Worm (Caenorhabditis elegans): Measurements from ENCODE around the gene sri-7.
A peak's percentile ranks its signal among the peaks of the same experiment; 100 is the strongest.

Gene sri-7

DNA sequence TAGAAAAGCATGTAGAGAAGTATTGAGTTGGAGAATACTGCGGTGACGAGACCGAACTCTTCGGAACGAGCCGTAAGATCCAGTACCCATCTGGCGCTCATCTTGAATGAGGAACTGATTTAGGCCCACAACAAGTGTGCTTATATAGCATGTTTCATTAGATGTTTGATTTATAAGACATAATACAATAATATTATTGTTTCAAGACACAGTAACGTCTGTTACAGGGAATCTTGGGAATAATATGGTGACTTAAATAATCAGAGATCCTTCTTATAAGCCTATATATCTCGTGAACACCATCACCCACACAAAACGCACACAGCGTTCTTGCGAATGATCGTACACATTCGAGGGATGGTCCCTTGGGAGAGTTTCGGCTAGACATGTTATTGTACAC lies 16.4 kb upstream of the sri-7 start, which contains the start of gene str-88:
TSS of gene str-88 (minus strand) at position 101 of the 400 bp plus-strand sequence.
- TF ChIP-seq nhr-12 (tag; optimal IDR thresholded peaks at IDR 0.05) (no peak), mdl-1 (tag; optimal IDR thresholded peaks at IDR 0.05) (no peak), ceh-28 (tag; optimal IDR thresholded peaks at IDR 0.05) (no peak), pha-4 (tag; optimal IDR thresholded peaks at IDR 0.05) (no peak), ceh-16 (tag; optimal IDR thresholded peaks at IDR 0.05) (no peak), fkh-2 (tag; optimal IDR thresholded peaks at IDR 0.05) (no peak), lin-39 (tag; optimal IDR thresholded peaks at IDR 0.05) (no peak), nhr-76 (tag; optimal IDR thresholded peaks at IDR 0.05) (no peak), sea-2 (GFP tag; optimal IDR thresholded peaks at IDR 0.05) (no peak), unc-39 (tag; optimal IDR thresholded peaks at IDR 0.05) (no peak), elt-2 (tag; optimal IDR thresholded peaks at IDR 0.05) (no peak), tbx-2 (tag; optimal IDR thresholded peaks at IDR 0.05) (no peak), nhr-237 (tag; optimal IDR thresholded peaks at IDR 0.05) (no peak), nhr-67 (tag; optimal IDR thresholded peaks at IDR 0.05) (no peak), nhr-23 (tag; optimal IDR thresholded peaks at IDR 0.05) (no peak)

DNA sequence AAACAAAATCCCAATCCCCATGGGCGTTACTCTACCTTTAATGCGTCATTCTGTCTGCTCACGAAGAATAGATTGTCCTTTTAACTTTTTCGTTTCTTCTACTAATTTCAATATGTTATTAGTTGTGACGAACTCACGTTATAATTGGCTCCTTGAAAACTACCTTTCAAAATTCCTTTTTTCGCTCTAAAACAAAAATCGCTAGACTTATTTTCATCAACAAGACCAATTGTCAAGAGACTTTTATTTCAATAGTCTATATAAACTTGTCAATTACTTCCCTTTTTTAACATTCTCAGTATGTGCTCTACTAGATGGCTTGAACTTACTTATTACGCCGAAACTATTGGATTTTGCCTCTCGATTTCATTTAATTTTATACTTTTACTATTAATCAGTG lies 15.4 kb upstream of the sri-7 start, which contains the start of gene str-102:
TSS of gene str-102 (plus strand) at position 301 of the 400 bp plus-strand sequence.
- no peak for TF ChIP-seq nhr-28 (tag; optimal IDR thresholded peaks at IDR 0.05)
- no peak for TF ChIP-seq nhr-76 (tag; optimal IDR thresholded peaks at IDR 0.05)
- TF ChIP-seq mml-1 (tag; optimal IDR thresholded peaks at IDR 0.05) = no peak
- TF ChIP-seq sea-2 (GFP tag; optimal IDR thresholded peaks at IDR 0.05) = no peak
- no peak for TF ChIP-seq nhr-43 (tag; optimal IDR thresholded peaks at IDR 0.05; ENCODE audit: poor library complexity, severe bottlenecking)
- no peak for TF ChIP-seq daf-12 (tag; optimal IDR thresholded peaks at IDR 0.05)
- no peak for TF ChIP-seq fkh-10 (GFP tag; optimal IDR thresholded peaks at IDR 0.05)
- no peak for TF ChIP-seq tbx-2 (tag; optimal IDR thresholded peaks at IDR 0.05)

DNA sequence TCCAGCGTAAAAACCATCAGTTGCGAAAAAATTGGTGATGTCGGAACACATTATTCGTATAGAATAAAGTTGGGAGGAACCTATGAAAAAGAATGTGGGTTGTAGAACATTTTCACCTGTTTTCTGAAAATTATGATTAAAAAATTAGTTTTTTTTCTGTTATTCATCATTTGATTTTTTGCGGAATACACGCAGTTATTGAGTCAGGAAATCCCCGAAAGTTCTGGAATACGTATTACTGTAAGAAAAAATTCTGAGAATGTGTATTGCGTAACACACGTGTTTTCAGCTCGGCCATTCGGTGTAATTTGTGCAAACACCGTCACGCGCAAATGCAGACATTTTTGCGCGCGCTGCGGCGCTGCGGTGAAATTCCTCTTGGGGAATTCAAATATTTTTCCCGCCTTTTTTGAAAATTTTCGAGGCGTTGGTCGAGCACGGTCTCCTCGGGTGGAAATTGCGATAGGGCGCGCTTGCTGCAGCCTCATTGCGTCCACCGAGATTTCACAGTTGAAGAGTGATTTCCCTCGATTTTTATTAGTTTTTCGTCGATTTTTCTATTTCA lies 11.2 kb upstream of the sri-7 start, which contains the start of gene srh-170:
TSS of gene srh-170 (minus strand) at position 51 of the 565 bp plus-strand sequence.
- TF ChIP-seq egl-27 (tag; optimal IDR thresholded peaks at IDR 0.05) (no peak), skn-1 (tag; optimal IDR thresholded peaks at IDR 0.05) (no peak), eor-1 (tag; optimal IDR thresholded peaks at IDR 0.05) (no peak), lin-39 (tag; optimal IDR thresholded peaks at IDR 0.05) (no peak), elt-3 (tag; optimal IDR thresholded peaks at IDR 0.05) (no peak), elt-1 (tag; optimal IDR thresholded peaks at IDR 0.05) (no peak), ZK546.5 (tag; optimal IDR thresholded peaks at IDR 0.05) (no peak), hmg-11 (tag; optimal IDR thresholded peaks at IDR 0.05) (no peak), ceh-16 (tag; optimal IDR thresholded peaks at IDR 0.05) (no peak), ceh-82 (tag; optimal IDR thresholded peaks at IDR 0.05) (no peak), mml-1 (tag; optimal IDR thresholded peaks at IDR 0.05) (no peak), pha-4 (tag; optimal IDR thresholded peaks at IDR 0.05) (no peak), mdl-1 (tag; optimal IDR thresholded peaks at IDR 0.05) (no peak), fkh-10 (GFP tag; optimal IDR thresholded peaks at IDR 0.05) (no peak)

DNA sequence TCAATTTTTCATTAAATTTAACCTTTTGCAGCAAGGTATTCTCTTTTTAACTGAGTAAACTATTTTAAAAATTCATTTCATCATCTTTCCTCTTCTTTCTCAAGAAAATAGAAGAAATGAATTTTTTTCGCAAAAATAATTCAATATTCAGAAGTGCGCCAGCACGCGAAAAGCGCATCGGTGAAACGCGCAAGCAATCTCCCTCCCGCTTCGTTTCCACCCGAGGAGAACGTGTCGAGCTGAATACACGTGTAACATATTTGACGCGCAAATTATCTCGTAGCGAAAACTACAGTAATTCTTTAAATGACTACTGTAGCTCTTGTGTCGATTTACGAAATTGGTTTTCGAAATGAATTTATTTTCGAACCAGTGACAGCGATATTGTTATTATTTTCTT lies 8.1 kb upstream of the sri-7 start:
- no peak for TF ChIP-seq nhr-25 (tag; optimal IDR thresholded peaks at IDR 0.05)
- no peak for TF ChIP-seq ZK546.5 (tag; optimal IDR thresholded peaks at IDR 0.05)
- TF ChIP-seq lsy-12 (tag; optimal IDR thresholded peaks at IDR 0.05) = no peak

DNA sequence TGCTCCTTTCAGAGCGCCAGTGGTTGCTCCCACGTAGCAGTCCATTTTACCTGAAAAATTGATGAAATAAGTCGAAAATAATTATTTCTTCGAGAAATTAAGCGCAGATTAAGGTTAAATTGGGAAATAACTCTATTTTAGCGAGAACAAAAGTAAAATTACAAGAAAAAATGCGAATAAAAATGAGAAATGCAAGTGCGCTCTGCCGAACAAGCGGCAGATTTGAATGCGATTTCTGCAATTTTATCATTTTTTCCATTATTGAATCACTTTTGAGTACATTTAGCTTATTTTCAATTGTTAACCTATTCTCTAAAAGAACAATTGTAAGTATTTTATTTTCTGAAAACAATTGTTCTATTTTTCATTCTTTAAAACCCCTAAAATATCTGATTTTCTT lies 5.2 kb upstream of the sri-7 start, which contains the start of gene T06E6.1:
TSS of gene T06E6.1 (minus strand) at position 56 of the 400 bp plus-strand sequence.
- TF ChIP-seq lsy-12 (tag; optimal IDR thresholded peaks at IDR 0.05) (no peak), fos-1 (tag; optimal IDR thresholded peaks at IDR 0.05) (no peak), egl-27 (tag; optimal IDR thresholded peaks at IDR 0.05) (no peak), elt-2 (tag; optimal IDR thresholded peaks at IDR 0.05) (peak; percentile 4), nhr-237 (tag; optimal IDR thresholded peaks at IDR 0.05) (no peak), lin-15B (tag; optimal IDR thresholded peaks at IDR 0.05) (peak; percentile 41), pha-4 (tag; optimal IDR thresholded peaks at IDR 0.05) (peak; percentile 6)

DNA sequence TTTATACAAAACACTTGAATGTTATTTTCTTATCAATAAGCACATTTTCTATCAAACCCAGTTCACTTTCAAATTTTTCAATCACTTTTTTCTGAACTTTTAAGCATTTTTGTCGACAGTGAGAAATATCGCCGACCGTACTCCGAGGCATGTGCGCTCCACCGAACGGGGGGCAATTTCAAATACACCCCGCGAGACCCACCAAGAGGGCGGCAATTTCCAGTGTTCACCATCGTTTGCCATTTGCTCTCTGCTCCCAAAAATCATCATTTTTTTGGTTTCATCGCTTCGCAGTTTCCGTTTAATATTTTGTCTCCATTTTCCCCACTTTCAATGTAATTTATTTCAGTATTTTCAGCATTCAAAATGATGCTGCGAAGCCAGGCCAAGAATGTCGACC lies 4.8 kb upstream of the sri-7 start, which contains the start of gene cyb-3:
TSS of gene cyb-3 (plus strand) at position 350 of the 400 bp plus-strand sequence.
- TF ChIP-seq hmg-11 (tag; optimal IDR thresholded peaks at IDR 0.05) (no peak), ama-1 (optimal IDR thresholded peaks at IDR 0.05) (no peak), elt-2 (tag; optimal IDR thresholded peaks at IDR 0.05) (no peak), nhr-43 (tag; optimal IDR thresholded peaks at IDR 0.05; ENCODE audit: poor library complexity, severe bottlenecking) (no peak), lin-39 (tag; optimal IDR thresholded peaks at IDR 0.05) (no peak), eor-1 (tag; optimal IDR thresholded peaks at IDR 0.05) (no peak), R02D3.7 (tag; optimal IDR thresholded peaks at IDR 0.05) (no peak), nfya-1 (tag; optimal IDR thresholded peaks at IDR 0.05; ENCODE audit: insufficient read depth) (no peak), zag-1 (tag; optimal IDR thresholded peaks at IDR 0.05) (no peak), nhr-23 (tag; optimal IDR thresholded peaks at IDR 0.05) (no peak), mdl-1 (tag; optimal IDR thresholded peaks at IDR 0.05) (no peak), elt-1 (tag; optimal IDR thresholded peaks at IDR 0.05) (no peak), skn-1 (tag; optimal IDR thresholded peaks at IDR 0.05) (no peak), ztf-4 (tag; optimal IDR thresholded peaks at IDR 0.05) (no peak), tbx-2 (tag; optimal IDR thresholded peaks at IDR 0.05) (no peak), pqm-1 (tag; optimal IDR thresholded peaks at IDR 0.05) (no peak), pha-4 (tag; optimal IDR thresholded peaks at IDR 0.05) (no peak)
